Fruit fly (Drosophila melanogaster) whole organism: ENCODE data around the gene Sgs5bis.

Experiments used
- CG8478 ChIP-seq: fragments of >200 bp; optimal IDR thresholded peaks from 2 replicates; lab custom pipeline; 2018; ENCODE audit warnings: inconsistent platforms
- Dll ChIP-seq: fragments of >200 bp; optimal IDR thresholded peaks from 2 replicates; lab custom pipeline; 2017
- EcR ChIP-seq, 2 experiments: fragments of >200 bp; optimal IDR thresholded peaks; 2 replicates each; lab custom pipeline; 2017; ENCODE audit warnings: missing biosample characterization in 2 of 2, missing genetic modification characterization in 2 of 2, missing genetic modification reagents in 2 of 2
- pan ChIP-seq: fragments of >200 bp; optimal IDR thresholded peaks from 2 replicates; lab custom pipeline; 2017
- psq ChIP-seq: fragments of >200 bp; optimal IDR thresholded peaks from 2 replicates; lab custom pipeline; 2017
- usp ChIP-seq: fragments of >200 bp; optimal IDR thresholded peaks from 2 replicates; lab custom pipeline; 2017; ENCODE audit warnings: missing biosample characterization, missing genetic modification characterization, mixed read lengths

- no peak for TF ChIP-seq CG8478 (lab: Kevin White, UChicago)
- TF ChIP-seq psq, result no peak
- TF ChIP-seq EcR (GFP tag; optimal IDR thresholded peaks at IDR 0.05; lab: Kevin White, UChicago), result no peak
- TF ChIP-seq usp (GFP tag; lab: Kevin White, UChicago), result no peak
- TF ChIP-seq pan (lab: Kevin White, UChicago), result no peak
- no peak for TF ChIP-seq Dll (lab: Kevin White, UChicago)
Measured at dm6 chr3R:17609059-17609458, 14.9 kb downstream of the Sgs5bis start, which contains the start of gene CG14329.
